Worm (Caenorhabditis elegans) whole organism, L1 larva: ENCODE measurements around the gene mog-4.

Experiments used
- ama-1 ChIP-seq: fragments of 150-350 bp; optimal IDR thresholded peaks from 2 replicates; lab custom pipeline; 2014
- nhr-77 ChIP-seq: fragments of 150-350 bp; optimal IDR thresholded peaks from 2 replicates; lab custom pipeline; 2014; ENCODE audit warnings: missing biosample characterization, missing genetic modification characterization
- snpc-4 ChIP-seq: fragments of 150-350 bp; optimal IDR thresholded peaks from 2 replicates; lab custom pipeline; 2014; ENCODE audit warnings: missing biosample characterization, missing genetic modification characterization
- swsn-7 ChIP-seq: sonication (generic microtip); optimal IDR thresholded peaks from 2 replicates; lab custom pipeline; 2016; ENCODE audit warnings: missing genetic modification characterization, missing compliant biosample characterization

DNA sequence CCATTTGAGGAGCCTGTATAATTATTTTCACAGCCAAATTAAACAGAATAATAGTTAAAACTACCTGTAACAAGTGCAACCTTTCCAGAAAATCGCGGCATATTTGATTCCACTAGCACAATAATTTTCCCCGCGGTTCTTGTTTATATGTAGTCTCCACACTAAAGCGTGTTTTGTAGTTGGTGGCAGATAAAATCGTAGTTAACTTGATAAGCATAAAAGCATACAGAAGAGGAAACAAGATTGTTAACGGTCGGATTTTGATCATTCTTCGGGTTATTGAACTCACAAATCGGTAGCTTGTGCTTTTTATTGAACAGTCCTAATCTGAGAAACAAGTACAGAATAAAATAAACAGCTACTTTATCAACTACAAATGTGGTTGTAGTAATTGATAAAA lies 26.0 kb upstream of the mog-4 start, which contains the start of gene C01G12.5:
- TF ChIP-seq swsn-7 (tag; lab: Kevin White, UChicago) = no peak
- no peak for TF ChIP-seq ama-1 (lab: Kevin White, UChicago)
- no peak for TF ChIP-seq nhr-77
- TF ChIP-seq snpc-4 (tag; lab: Kevin White, UChicago) = no peak
